Worm (Caenorhabditis elegans) whole organism, L3 larva: ENCODE data around the gene T14G8.3.

ENCODE experiments used
- daf-12 ChIP-seq: fragments of 150-350 bp; optimal IDR thresholded peaks from 2 replicates; lab custom pipeline; 2014; ENCODE audit warnings: missing biosample characterization, missing genetic modification reagents, missing genetic modification characterization
- egl-27 ChIP-seq: sonication (generic microtip); optimal IDR thresholded peaks from 4 replicates; lab custom pipeline; 2017; ENCODE audit warnings: missing biosample characterization, missing genetic modification reagents, missing genetic modification characterization
- fos-1 ChIP-seq: fragments of 150-350 bp; optimal IDR thresholded peaks from 2 replicates; lab custom pipeline; 2014; ENCODE audit warnings: missing biosample characterization, missing genetic modification characterization
- lin-15B ChIP-seq: fragments of 150-350 bp; optimal IDR thresholded peaks from 2 replicates; lab custom pipeline; 2014; ENCODE audit warnings: missing biosample characterization, missing genetic modification characterization
- lin-39 ChIP-seq: fragments of 150-350 bp; optimal IDR thresholded peaks from 2 replicates; lab custom pipeline; 2018; ENCODE audit warnings: missing biosample characterization, missing genetic modification reagents, missing genetic modification characterization
- nhr-12 ChIP-seq: fragments of 150-350 bp; optimal IDR thresholded peaks from 2 replicates; lab custom pipeline; 2014; ENCODE audit warnings: missing biosample characterization, missing genetic modification characterization
- skn-1 ChIP-seq: fragments of 150-350 bp; optimal IDR thresholded peaks from 2 replicates; lab custom pipeline; 2014; ENCODE audit warnings: missing biosample characterization, missing genetic modification characterization

- TF ChIP-seq nhr-12: no peak
- no peak for TF ChIP-seq skn-1 (tag; lab: Kevin White, UChicago)
- peak; percentile 19 for TF ChIP-seq lin-39
- no peak for TF ChIP-seq lin-15B (tag; lab: Kevin White, UChicago)
- no peak for TF ChIP-seq daf-12 (tag; lab: Kevin White, UChicago)
- no peak for TF ChIP-seq egl-27 (tag; lab: Kevin White, UChicago)
- no peak for TF ChIP-seq fos-1 (tag; lab: Kevin White, UChicago)
These were observed 38.3 kb downstream of the T14G8.3 start for ce11 chrX:12899140-12899888.
